Fruit fly (Drosophila melanogaster) whole organism, embryonic: ENCODE data around the gene ver.

Experiments used
- CG1024 ChIP-seq: fragments of 200-800 bp; sonication (Bioruptor generic); IDR thresholded peaks from 2 replicates; pipeline ENCODE4 v1.3.6; 2022; ENCODE audit warnings: missing biosample characterization, missing genetic modification characterization
- CG11247 ChIP-seq: fragments of 200-800 bp; sonication (Bioruptor generic); IDR thresholded peaks from 2 replicates; pipeline ENCODE4 v1.3.6; 2022; ENCODE audit warnings: missing biosample characterization, missing genetic modification characterization
- CG11456 ChIP-seq: fragments of 200-800 bp; sonication (Bioruptor generic); IDR thresholded peaks from 3 replicates; pipeline ENCODE4 v1.3.6; 2022; ENCODE audit warnings: missing biosample characterization, missing genetic modification characterization
- CG12391 ChIP-seq: fragments of 200-800 bp; sonication (Bioruptor generic); optimal IDR thresholded peaks from 3 replicates; lab custom pipeline; 2018; ENCODE audit warnings: missing biosample characterization, mild to moderate bottlenecking, missing genetic modification characterization, moderate library complexity
- CG13894 ChIP-seq: fragments of 200-800 bp; sonication (Bioruptor generic); optimal IDR thresholded peaks from 3 replicates; lab custom pipeline; 2018; ENCODE audit warnings: missing biosample characterization, mild to moderate bottlenecking, missing genetic modification characterization, moderate library complexity
- CG14014 ChIP-seq: fragments of 200-800 bp; sonication (Bioruptor generic); IDR thresholded peaks from 2 replicates; pipeline ENCODE4 v1.3.6; 2022; ENCODE audit warnings: missing biosample characterization, missing genetic modification characterization
- CG14441 ChIP-seq: fragments of 200-800 bp; sonication (Bioruptor generic); IDR thresholded peaks from 2 replicates; pipeline ENCODE4 v1.3.6; 2022; ENCODE audit warnings: missing biosample characterization, missing genetic modification characterization
- CG15011 ChIP-seq: fragments of 200-800 bp; sonication (Bioruptor generic); optimal IDR thresholded peaks from 3 replicates; lab custom pipeline; 2018; ENCODE audit warnings: missing biosample characterization, mild to moderate bottlenecking, missing genetic modification characterization
- CG1529 ChIP-seq: fragments of 200-800 bp; sonication (Bioruptor generic); optimal IDR thresholded peaks from 3 replicates; lab custom pipeline; 2018; ENCODE audit warnings: missing biosample characterization, missing genetic modification characterization
- CG1647 ChIP-seq: fragments of 200-800 bp; sonication (Bioruptor generic); optimal IDR thresholded peaks from 3 replicates; lab custom pipeline; 2016; ENCODE audit warnings: missing biosample characterization, missing genetic modification characterization
- CG2678 ChIP-seq: fragments of 200-800 bp; sonication (Bioruptor generic); optimal IDR thresholded peaks from 3 replicates; lab custom pipeline; 2019; ENCODE audit warnings: missing biosample characterization, mild to moderate bottlenecking, missing genetic modification characterization, moderate library complexity
- CG2712 ChIP-seq: fragments of 200-800 bp; optimal IDR thresholded peaks from 3 replicates; lab custom pipeline; 2019; ENCODE audit warnings: missing biosample characterization, mild to moderate bottlenecking, missing genetic modification characterization, moderate library complexity
- CG3281 ChIP-seq: fragments of 200-800 bp; sonication (Bioruptor generic); optimal IDR thresholded peaks from 3 replicates; lab custom pipeline; 2017; ENCODE audit warnings: missing biosample characterization, mild to moderate bottlenecking, missing genetic modification characterization
- CG5180 ChIP-seq: fragments of 200-800 bp; sonication (Bioruptor generic); optimal IDR thresholded peaks from 3 replicates; lab custom pipeline; 2017; ENCODE audit warnings: missing biosample characterization, missing genetic modification characterization, mild to moderate bottlenecking, moderate library complexity, missing genetic modification reagents
- CG5953 ChIP-seq: fragments of 200-800 bp; sonication (Bioruptor generic); IDR thresholded peaks from 2 replicates; pipeline ENCODE4 v1.3.6; 2022; ENCODE audit warnings: missing biosample characterization, missing genetic modification characterization
- CG6683 ChIP-seq: fragments of 200-800 bp; sonication (Bioruptor generic); optimal IDR thresholded peaks from 2 replicates; lab custom pipeline; 2017; ENCODE audit warnings: missing biosample characterization, mild to moderate bottlenecking, missing genetic modification characterization, missing genetic modification reagents
- CG6791 ChIP-seq: fragments of 200-800 bp; sonication (Bioruptor generic); IDR thresholded peaks from 3 replicates; pipeline ENCODE4 v1.3.6; 2022; ENCODE audit warnings: missing biosample characterization, missing genetic modification characterization; ENCODE audit not compliant: partially characterized antibody
- CG8924 ChIP-seq: fragments of 200-800 bp; optimal IDR thresholded peaks from 3 replicates; lab custom pipeline; 2019; ENCODE audit warnings: missing biosample characterization, mild to moderate bottlenecking, missing genetic modification characterization, moderate library complexity
- CG9876 ChIP-seq: fragments of 200-800 bp; sonication (Bioruptor generic); optimal IDR thresholded peaks from 2 replicates; lab custom pipeline; 2016; ENCODE audit warnings: missing biosample characterization, missing genetic modification characterization
- Chrac-16 ChIP-seq: fragments of 200-800 bp; sonication (Bioruptor generic); optimal IDR thresholded peaks from 3 replicates; lab custom pipeline; 2016; ENCODE audit warnings: missing biosample characterization, missing genetic modification characterization
- H2.0 ChIP-seq: fragments of 200-800 bp; sonication (Bioruptor generic); IDR thresholded peaks from 2 replicates; pipeline ENCODE4 v1.3.6; 2022; ENCODE audit warnings: missing biosample characterization, missing genetic modification characterization
- Hr39 ChIP-seq: fragments of >200 bp; optimal IDR thresholded peaks from 2 replicates; lab custom pipeline; 2017
- Hr51 ChIP-seq, 2 experiments: fragments of 200-800 bp; sonication (Bioruptor generic); optimal IDR thresholded peaks; 2 replicates in 1 of 2; 3 replicates in 1 of 2; lab custom pipeline; 2016 to 2018; ENCODE audit warnings: missing biosample characterization in 2 of 2, missing genetic modification characterization in 2 of 2, mild to moderate bottlenecking in 1 of 2, moderate library complexity in 1 of 2
- Jarid2 ChIP-seq: fragments of 200-800 bp; sonication (Bioruptor generic); optimal IDR thresholded peaks from 3 replicates; lab custom pipeline; 2017; ENCODE audit warnings: mild to moderate bottlenecking, missing biosample characterization, missing genetic modification reagents, missing genetic modification characterization
- Kr ChIP-seq: fragments of 200-800 bp; sonication (Bioruptor generic); optimal IDR thresholded peaks from 2 replicates; lab custom pipeline; 2017; ENCODE audit warnings: missing biosample characterization, mild to moderate bottlenecking, missing genetic modification characterization
- Oaz ChIP-seq: fragments of 200-800 bp; sonication (Bioruptor generic); IDR thresholded peaks from 2 replicates; pipeline ENCODE4 v1.3.6; 2022; ENCODE audit warnings: missing biosample characterization, missing genetic modification characterization
- Oli ChIP-seq: fragments of 200-800 bp; sonication (Bioruptor generic); optimal IDR thresholded peaks from 2 replicates; lab custom pipeline; 2018; ENCODE audit warnings: missing biosample characterization, mild to moderate bottlenecking, missing genetic modification characterization, moderate library complexity
- Ptx1 ChIP-seq: fragments of 200-800 bp; sonication (Bioruptor generic); IDR thresholded peaks from 2 replicates; pipeline ENCODE4 v1.3.6; 2022; ENCODE audit warnings: missing biosample characterization, missing genetic modification characterization
- Spps ChIP-seq: fragments of 200-800 bp; sonication (Bioruptor generic); optimal IDR thresholded peaks from 2 replicates; lab custom pipeline; 2018; ENCODE audit warnings: missing biosample characterization, mild to moderate bottlenecking, missing genetic modification characterization
- Ssrp ChIP-seq: fragments of 200-800 bp; sonication (Bioruptor generic); optimal IDR thresholded peaks from 2 replicates; lab custom pipeline; 2018; ENCODE audit warnings: missing biosample characterization, mild to moderate bottlenecking, missing genetic modification characterization, moderate library complexity
- Vsx1 ChIP-seq: fragments of 200-800 bp; sonication (Bioruptor generic); optimal IDR thresholded peaks from 2 replicates; lab custom pipeline; 2017; ENCODE audit warnings: missing biosample characterization, mild to moderate bottlenecking, missing genetic modification characterization, missing genetic modification reagents
- abd-A ChIP-seq: fragments of 200-800 bp; sonication (Bioruptor generic); optimal IDR thresholded peaks from 3 replicates; lab custom pipeline; 2019; ENCODE audit warnings: missing biosample characterization, mild to moderate bottlenecking, missing genetic modification characterization, moderate library complexity
- al ChIP-seq: fragments of 200-800 bp; sonication (Bioruptor generic); IDR thresholded peaks from 2 replicates; pipeline ENCODE4 v1.3.6; 2022; ENCODE audit warnings: missing biosample characterization, missing genetic modification characterization
- ato ChIP-seq: fragments of 200-800 bp; sonication (Bioruptor generic); IDR thresholded peaks from 2 replicates; pipeline ENCODE4 v1.3.6; 2022; ENCODE audit warnings: missing biosample characterization, missing genetic modification characterization; ENCODE audit not compliant: partially characterized antibody
- az2 ChIP-seq: fragments of 200-800 bp; sonication (Bioruptor generic); optimal IDR thresholded peaks from 3 replicates; lab custom pipeline; 2016; ENCODE audit warnings: missing biosample characterization, missing genetic modification characterization
- chn ChIP-seq: fragments of 200-800 bp; sonication (Bioruptor generic); optimal IDR thresholded peaks from 2 replicates; lab custom pipeline; 2016; ENCODE audit warnings: missing biosample characterization, missing genetic modification characterization
- ci ChIP-seq: fragments of 200-800 bp; sonication (Bioruptor generic); IDR thresholded peaks from 3 replicates; pipeline ENCODE4 v1.3.6; 2022; ENCODE audit warnings: missing biosample characterization, missing genetic modification characterization
- dan ChIP-seq: fragments of 200-800 bp; sonication (Bioruptor generic); IDR thresholded peaks from 2 replicates; pipeline ENCODE4 v1.3.6; 2022; ENCODE audit warnings: missing biosample characterization, missing genetic modification characterization
- dati ChIP-seq: fragments of 200-800 bp; sonication (Bioruptor generic); IDR thresholded peaks from 2 replicates; pipeline ENCODE4 v1.3.6; 2022; ENCODE audit warnings: missing biosample characterization, missing genetic modification characterization
- dm ChIP-seq: fragments of 200-800 bp; sonication (Bioruptor generic); optimal IDR thresholded peaks from 3 replicates; lab custom pipeline; 2016; ENCODE audit warnings: missing biosample characterization, missing genetic modification characterization
- dmrt11E ChIP-seq: fragments of 200-800 bp; sonication (Bioruptor generic); optimal IDR thresholded peaks from 3 replicates; lab custom pipeline; 2018; ENCODE audit warnings: missing biosample characterization, mild to moderate bottlenecking, missing genetic modification characterization, moderate library complexity
- ftz-f1 ChIP-seq: fragments of 200-800 bp; sonication (Bioruptor generic); optimal IDR thresholded peaks from 2 replicates; lab custom pipeline; 2016; ENCODE audit warnings: missing biosample characterization, missing genetic modification characterization
- pb ChIP-seq: fragments of 200-800 bp; sonication (Bioruptor generic); optimal IDR thresholded peaks from 3 replicates; lab custom pipeline; 2016; ENCODE audit warnings: missing biosample characterization, missing genetic modification characterization
- phol ChIP-seq: fragments of 200-800 bp; sonication (Bioruptor generic); optimal IDR thresholded peaks from 3 replicates; lab custom pipeline; 2018; ENCODE audit warnings: missing biosample characterization, mild to moderate bottlenecking, missing genetic modification characterization, moderate library complexity
- sc ChIP-seq, 3 experiments: fragments of >200 bp in 2 of 3; fragments of 200-800 bp in 1 of 3; sonication (Bioruptor generic) in 1 of 3; optimal IDR thresholded peaks; 2 replicates in 2 of 3; 3 replicates in 1 of 3; lab custom pipeline; 2017; ENCODE audit warnings: mild to moderate bottlenecking in 1 of 3, missing biosample characterization in 1 of 3, missing genetic modification characterization in 1 of 3, missing genetic modification reagents in 1 of 3
- shn ChIP-seq: fragments of 200-800 bp; sonication (Bioruptor generic); optimal IDR thresholded peaks from 3 replicates; lab custom pipeline; 2016; ENCODE audit warnings: missing biosample characterization, missing genetic modification characterization
- ssp ChIP-seq: fragments of 200-800 bp; sonication (Bioruptor generic); IDR thresholded peaks from 2 replicates; pipeline ENCODE4 v1.3.6; 2022; ENCODE audit warnings: missing biosample characterization, missing genetic modification characterization
- stwl ChIP-seq: fragments of 200-800 bp; sonication (Bioruptor generic); optimal IDR thresholded peaks from 3 replicates; lab custom pipeline; 2018; ENCODE audit warnings: missing biosample characterization, mild to moderate bottlenecking, missing genetic modification characterization, moderate library complexity
- tx ChIP-seq: fragments of 200-800 bp; sonication (Bioruptor generic); optimal IDR thresholded peaks from 2 replicates; lab custom pipeline; 2016; ENCODE audit warnings: missing biosample characterization, missing genetic modification characterization
- wdn ChIP-seq: fragments of 200-800 bp; sonication (Bioruptor generic); IDR thresholded peaks from 2 replicates; pipeline ENCODE4 v1.3.6; 2022; ENCODE audit warnings: missing biosample characterization, missing genetic modification characterization
- wor ChIP-seq: fragments of 200-800 bp; sonication (Bioruptor generic); IDR thresholded peaks from 2 replicates; pipeline ENCODE4 v1.3.6; 2022; ENCODE audit warnings: missing biosample characterization, missing genetic modification characterization

The ver gene

DNA sequence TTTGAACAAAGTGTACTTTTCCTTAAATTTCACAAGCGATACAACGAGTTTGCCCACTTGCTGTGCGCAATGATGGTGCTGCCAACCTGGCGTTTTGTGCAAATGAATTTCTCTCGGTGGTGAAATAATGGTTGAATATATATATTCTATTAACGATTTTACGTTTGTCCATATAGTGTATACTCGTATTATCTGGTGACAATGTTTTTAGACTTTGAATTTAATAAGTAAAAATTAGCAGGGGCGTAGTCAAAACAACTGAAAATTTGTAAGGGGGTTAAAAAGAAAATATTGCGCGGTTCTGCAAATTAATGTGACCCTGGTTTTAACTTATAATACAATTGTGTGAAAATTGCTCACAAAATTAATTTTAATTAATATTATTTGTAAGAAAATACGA, at the start of gene ver, which contains the start of gene Gcn5:
TSS of gene ver (plus strand) at position 47 of the 400 bp plus-strand sequence.
TSS of gene Gcn5 (minus strand) at position 74 of the 400 bp plus-strand sequence.
- no peak for TF ChIP-seq Hr39 (lab: Kevin White, UChicago)
- TF ChIP-seq CG9876 (GFP tag; lab: Kevin White, UChicago): peak; percentile 45
- peak; percentile 92 for TF ChIP-seq CG8924 (tag; lab: Kevin White, UChicago)
- peak; percentile 88 for TF ChIP-seq CG5953 (GFP tag; lab: Robert Waterston, UW)
- peak; percentile 84 for TF ChIP-seq dmrt11E
- TF ChIP-seq ato (GFP tag; lab: Robert Waterston, UW): no peak
- peak; percentile 93 for TF ChIP-seq H2.0
- peak; percentile 81 to 94 for TF ChIP-seq Hr51 (GFP tag; optimal IDR thresholded peaks at IDR 0.05; lab: Kevin White, UChicago)
- no peak for TF ChIP-seq Vsx1 (GFP tag; lab: Kevin White, UChicago)
- TF ChIP-seq CG11456 (GFP tag; lab: Robert Waterston, UW): peak; percentile 93
- TF ChIP-seq Kr (GFP tag; lab: Kevin White, UChicago): no peak
- TF ChIP-seq CG3281 (GFP tag; lab: Kevin White, UChicago): peak; percentile 96
- TF ChIP-seq phol (tag; lab: Kevin White, UChicago): peak; percentile 92
- TF ChIP-seq CG1024 (GFP tag; lab: Robert Waterston, UW): peak; percentile 90
- peak; percentile 62 for TF ChIP-seq dm
- peak; percentile 86 for TF ChIP-seq CG1647
- TF ChIP-seq CG14014 (GFP tag; lab: Robert Waterston, UW): peak; percentile 94
- TF ChIP-seq ftz-f1 (GFP tag; lab: Kevin White, UChicago): peak; percentile 32
- TF ChIP-seq CG13894 (tag; lab: Kevin White, UChicago): peak; percentile 91
- TF ChIP-seq CG2678 (tag; lab: Kevin White, UChicago): peak; percentile 95
- no peak for TF ChIP-seq abd-A (tag; lab: Kevin White, UChicago)
- TF ChIP-seq dati (GFP tag; lab: Robert Waterston, UW): peak; percentile 79
- peak; percentile 90 for TF ChIP-seq chn
- TF ChIP-seq CG11247 (GFP tag; lab: Robert Waterston, UW): peak; percentile 95
- TF ChIP-seq CG14441 (GFP tag; lab: Robert Waterston, UW): peak; percentile 94
- TF ChIP-seq CG1529 (GFP tag; lab: Kevin White, UChicago): peak; percentile 84
- peak; percentile 90 for TF ChIP-seq Oli (tag; lab: Kevin White, UChicago)
- peak; percentile 92 for TF ChIP-seq az2 (GFP tag; lab: Kevin White, UChicago)
- TF ChIP-seq stwl (tag; lab: Kevin White, UChicago): peak; percentile 93
- TF ChIP-seq dan (GFP tag; lab: Robert Waterston, UW): peak; percentile 66
- peak; percentile 92 for TF ChIP-seq CG2712 (tag; lab: Kevin White, UChicago)
- TF ChIP-seq sc (optimal IDR thresholded peaks at IDR 0.05; lab: Kevin White, UChicago): no peak
- peak; percentile 73 for TF ChIP-seq sc (GFP tag; optimal IDR thresholded peaks at IDR 0.05; lab: Kevin White, UChicago)
- TF ChIP-seq CG6791 (GFP tag; lab: Robert Waterston, UW): no peak
- TF ChIP-seq CG12391 (tag; lab: Kevin White, UChicago): peak; percentile 95
- TF ChIP-seq CG15011 (GFP tag; lab: Kevin White, UChicago): peak; percentile 74
- TF ChIP-seq ssp (GFP tag; lab: Robert Waterston, UW): peak; percentile 86
- TF ChIP-seq al (GFP tag; lab: Robert Waterston, UW): peak; percentile 93
- peak; percentile 96 for TF ChIP-seq ci (GFP tag; lab: Robert Waterston, UW)
- TF ChIP-seq Chrac-16 (GFP tag; lab: Kevin White, UChicago): peak; percentile 86
- TF ChIP-seq shn (GFP tag; lab: Kevin White, UChicago): peak; percentile 83
- peak; percentile 90 for TF ChIP-seq Ssrp (tag; lab: Kevin White, UChicago)
- TF ChIP-seq tx (GFP tag; lab: Kevin White, UChicago): peak; percentile 83
- peak; percentile 78 for TF ChIP-seq Oaz
- TF ChIP-seq CG6683 (GFP tag; lab: Kevin White, UChicago): peak; percentile 72
- peak; percentile 30 for TF ChIP-seq pb (GFP tag; lab: Kevin White, UChicago)
- peak; percentile 77 for TF ChIP-seq Spps
- TF ChIP-seq Ptx1: peak; percentile 95
- peak; percentile 74 for TF ChIP-seq CG5180
- TF ChIP-seq Jarid2 (GFP tag; lab: Kevin White, UChicago): peak; percentile 61
- peak; percentile 88 for TF ChIP-seq wor (GFP tag; lab: Robert Waterston, UW)
- TF ChIP-seq wdn (GFP tag; lab: Robert Waterston, UW): peak; percentile 82
